Fruit fly (Drosophila melanogaster) whole organism, embryonic: ENCODE measurements around the gene CG14020.

Experiments used
- ATbp ChIP-seq: fragments of 200-800 bp; sonication (Bioruptor generic); optimal IDR thresholded peaks from 2 replicates; lab custom pipeline; 2017; ENCODE audit warnings: missing biosample characterization, mild to moderate bottlenecking, missing genetic modification characterization, missing genetic modification reagents
- CG10147 ChIP-seq: fragments of 200-800 bp; sonication (Bioruptor generic); optimal IDR thresholded peaks from 2 replicates; lab custom pipeline; 2019; ENCODE audit warnings: missing biosample characterization, mild to moderate bottlenecking, missing genetic modification characterization, moderate library complexity
- CG10209 ChIP-seq: fragments of 200-800 bp; sonication (Bioruptor generic); optimal IDR thresholded peaks from 3 replicates; lab custom pipeline; 2017; ENCODE audit warnings: missing biosample characterization, mild to moderate bottlenecking, missing genetic modification characterization, missing genetic modification reagents
- CG11456 ChIP-seq: fragments of 200-800 bp; sonication (Bioruptor generic); IDR thresholded peaks from 3 replicates; pipeline ENCODE4 v1.3.6; 2022; ENCODE audit warnings: missing biosample characterization, missing genetic modification characterization
- CG11696 ChIP-seq: fragments of 200-800 bp; sonication (Bioruptor generic); IDR thresholded peaks from 2 replicates; pipeline ENCODE4 v1.3.6; 2022; ENCODE audit warnings: missing biosample characterization, missing genetic modification characterization
- CG12219 ChIP-seq: fragments of 200-800 bp; sonication (Bioruptor generic); optimal IDR thresholded peaks from 3 replicates; lab custom pipeline; 2018; ENCODE audit warnings: missing biosample characterization, mild to moderate bottlenecking, missing genetic modification characterization
- CG13424 ChIP-seq: fragments of 200-800 bp; sonication (Bioruptor generic); optimal IDR thresholded peaks from 2 replicates; lab custom pipeline; 2019; ENCODE audit warnings: missing biosample characterization, mild to moderate bottlenecking, missing genetic modification characterization, moderate library complexity
- CG15011 ChIP-seq: fragments of 200-800 bp; sonication (Bioruptor generic); optimal IDR thresholded peaks from 3 replicates; lab custom pipeline; 2018; ENCODE audit warnings: missing biosample characterization, mild to moderate bottlenecking, missing genetic modification characterization
- CG16863 ChIP-seq: fragments of 200-800 bp; sonication (Bioruptor generic); optimal IDR thresholded peaks from 3 replicates; lab custom pipeline; 2016; ENCODE audit warnings: missing biosample characterization, missing genetic modification characterization
- CG4730 ChIP-seq: fragments of 200-800 bp; sonication (Bioruptor generic); IDR thresholded peaks from 2 replicates; pipeline ENCODE4 v1.3.6; 2022; ENCODE audit warnings: missing biosample characterization, missing genetic modification characterization
- CG6175 ChIP-seq: fragments of 200-800 bp; sonication (Bioruptor generic); IDR thresholded peaks from 3 replicates; pipeline ENCODE4 v1.3.6; 2022; ENCODE audit warnings: missing biosample characterization, missing genetic modification characterization
- CG6272 ChIP-seq: fragments of 200-800 bp; sonication (Bioruptor generic); IDR thresholded peaks from 2 replicates; pipeline ENCODE4 v1.3.6; 2022; ENCODE audit warnings: missing biosample characterization, missing genetic modification characterization
- CG6689 ChIP-seq: fragments of 200-800 bp; sonication (Bioruptor generic); IDR thresholded peaks from 2 replicates; pipeline ENCODE4 v1.3.6; 2022; ENCODE audit warnings: missing biosample characterization, missing genetic modification characterization
- CG6791 ChIP-seq: fragments of 200-800 bp; sonication (Bioruptor generic); IDR thresholded peaks from 3 replicates; pipeline ENCODE4 v1.3.6; 2022; ENCODE audit warnings: missing biosample characterization, missing genetic modification characterization; ENCODE audit not compliant: partially characterized antibody
- CG7357 ChIP-seq: fragments of 200-800 bp; sonication (Bioruptor generic); IDR thresholded peaks from 3 replicates; pipeline ENCODE4 v1.3.6; 2022; ENCODE audit warnings: missing biosample characterization, missing genetic modification characterization
- CG9609 ChIP-seq: fragments of 200-800 bp; sonication (Bioruptor generic); optimal IDR thresholded peaks from 3 replicates; lab custom pipeline; 2016; ENCODE audit warnings: missing biosample characterization, missing genetic modification characterization
- CTCF ChIP-seq: fragments of 200-800 bp; sonication (Bioruptor generic); optimal IDR thresholded peaks from 2 replicates; lab custom pipeline; 2017; ENCODE audit warnings: missing biosample characterization, mild to moderate bottlenecking, missing genetic modification characterization, moderate library complexity
- CrebB ChIP-seq: fragments of 200-800 bp; sonication (Bioruptor generic); optimal IDR thresholded peaks from 3 replicates; lab custom pipeline; 2018; ENCODE audit warnings: missing biosample characterization, mild to moderate bottlenecking, missing genetic modification characterization
- Dad ChIP-seq: fragments of 200-800 bp; sonication (Bioruptor generic); optimal IDR thresholded peaks from 3 replicates; lab custom pipeline; 2016; ENCODE audit warnings: missing biosample characterization, missing genetic modification characterization
- Doc3 ChIP-seq: fragments of 200-800 bp; sonication (Bioruptor generic); IDR thresholded peaks from 3 replicates; pipeline ENCODE4 v1.3.6; 2022; ENCODE audit warnings: missing biosample characterization, missing genetic modification characterization; ENCODE audit not compliant: partially characterized antibody
- Elba2 ChIP-seq: fragments of 200-800 bp; sonication (Bioruptor generic); optimal IDR thresholded peaks from 3 replicates; lab custom pipeline; 2016; ENCODE audit warnings: missing biosample characterization, missing genetic modification characterization
- HLHmδ ChIP-seq: fragments of 200-800 bp; sonication (Bioruptor generic); optimal IDR thresholded peaks from 2 replicates; lab custom pipeline; 2018; ENCODE audit warnings: missing biosample characterization, mild to moderate bottlenecking, missing genetic modification characterization, moderate library complexity
- Hand ChIP-seq: fragments of 200-800 bp; sonication (Bioruptor generic); optimal IDR thresholded peaks from 2 replicates; lab custom pipeline; 2017; ENCODE audit warnings: mild to moderate bottlenecking, missing biosample characterization, missing genetic modification reagents, missing genetic modification characterization
- Hr51 ChIP-seq, 2 experiments: fragments of 200-800 bp; sonication (Bioruptor generic); optimal IDR thresholded peaks; 2 replicates in 1 of 2; 3 replicates in 1 of 2; lab custom pipeline; 2016 to 2018; ENCODE audit warnings: missing biosample characterization in 2 of 2, missing genetic modification characterization in 2 of 2, mild to moderate bottlenecking in 1 of 2, moderate library complexity in 1 of 2
- Nf-YC ChIP-seq: fragments of 200-800 bp; optimal IDR thresholded peaks from 3 replicates; lab custom pipeline; 2019; ENCODE audit warnings: missing biosample characterization, mild to moderate bottlenecking, missing genetic modification characterization, moderate library complexity
- PHDP ChIP-seq: fragments of 200-800 bp; sonication (Bioruptor generic); optimal IDR thresholded peaks from 3 replicates; lab custom pipeline; 2018; ENCODE audit warnings: missing biosample characterization, mild to moderate bottlenecking, missing genetic modification characterization, moderate library complexity
- Ptx1 ChIP-seq: fragments of 200-800 bp; sonication (Bioruptor generic); IDR thresholded peaks from 2 replicates; pipeline ENCODE4 v1.3.6; 2022; ENCODE audit warnings: missing biosample characterization, missing genetic modification characterization
- Rx ChIP-seq: fragments of 200-800 bp; sonication (Bioruptor generic); IDR thresholded peaks from 2 replicates; pipeline ENCODE4 v1.3.6; 2022; ENCODE audit warnings: missing biosample characterization, missing genetic modification characterization
- ab ChIP-seq: fragments of 200-800 bp; sonication (Bioruptor generic); optimal IDR thresholded peaks from 2 replicates; lab custom pipeline; 2016; ENCODE audit warnings: missing biosample characterization, missing genetic modification characterization
- al ChIP-seq: fragments of 200-800 bp; sonication (Bioruptor generic); IDR thresholded peaks from 2 replicates; pipeline ENCODE4 v1.3.6; 2022; ENCODE audit warnings: missing biosample characterization, missing genetic modification characterization
- bigmax ChIP-seq: fragments of 200-800 bp; sonication (Bioruptor generic); optimal IDR thresholded peaks from 2 replicates; lab custom pipeline; 2018; ENCODE audit warnings: missing biosample characterization, mild to moderate bottlenecking, missing genetic modification characterization
- chinmo ChIP-seq: fragments of 200-800 bp; sonication (Bioruptor generic); IDR thresholded peaks from 4 replicates; pipeline ENCODE4 v1.3.6; 2022; ENCODE audit warnings: missing biosample characterization, missing genetic modification characterization; ENCODE audit not compliant: partially characterized antibody
- croc ChIP-seq: fragments of 200-800 bp; sonication (Bioruptor generic); conservative IDR thresholded peaks from 3 replicates; pipeline ENCODE4 v1.3.6; 2022; ENCODE audit warnings: missing biosample characterization, missing genetic modification characterization
- crp ChIP-seq, 2 experiments: fragments of 200-800 bp; sonication (Bioruptor generic); optimal IDR thresholded peaks; 2 replicates in 1 of 2; 3 replicates in 1 of 2; lab custom pipeline; 2017; ENCODE audit warnings: missing biosample characterization in 2 of 2, missing genetic modification characterization in 2 of 2, mild to moderate bottlenecking in 1 of 2, moderate library complexity in 1 of 2
- ems ChIP-seq: fragments of 200-800 bp; sonication (Bioruptor generic); optimal IDR thresholded peaks from 3 replicates; lab custom pipeline; 2016; ENCODE audit warnings: missing biosample characterization, missing genetic modification characterization
- fd64A ChIP-seq: fragments of 200-800 bp; sonication (Bioruptor generic); optimal IDR thresholded peaks from 3 replicates; lab custom pipeline; 2018; ENCODE audit warnings: missing biosample characterization, mild to moderate bottlenecking, missing genetic modification characterization
- gcm ChIP-seq: fragments of 200-800 bp; sonication (Bioruptor generic); optimal IDR thresholded peaks from 2 replicates; lab custom pipeline; 2019; ENCODE audit warnings: missing biosample characterization, mild to moderate bottlenecking, missing genetic modification characterization, moderate library complexity
- gcm2 ChIP-seq: fragments of 200-800 bp; sonication (Bioruptor generic); optimal IDR thresholded peaks from 2 replicates; lab custom pipeline; 2016; ENCODE audit warnings: missing biosample characterization, missing genetic modification characterization
- grau ChIP-seq: fragments of 200-800 bp; optimal IDR thresholded peaks from 3 replicates; lab custom pipeline; 2019; ENCODE audit warnings: missing biosample characterization, mild to moderate bottlenecking, missing genetic modification characterization, moderate library complexity
- knrl ChIP-seq: fragments of 200-800 bp; sonication (Bioruptor generic); IDR thresholded peaks from 3 replicates; pipeline ENCODE4 v1.3.6; 2022; ENCODE audit warnings: missing biosample characterization, missing genetic modification characterization; ENCODE audit not compliant: partially characterized antibody
- lmd ChIP-seq: fragments of 200-800 bp; sonication (Bioruptor generic); IDR thresholded peaks from 2 replicates; pipeline ENCODE4 v1.3.6; 2022; ENCODE audit warnings: missing biosample characterization, missing genetic modification characterization
- lola ChIP-seq, 3 experiments: fragments of >200 bp in 2 of 3; fragments of 200-800 bp in 1 of 3; sonication (Bioruptor generic) in 1 of 3; optimal IDR thresholded peaks; 2 replicates each; lab custom pipeline; 2017 to 2019; ENCODE audit warnings: missing biosample characterization in 3 of 3, missing genetic modification characterization in 3 of 3, mild to moderate bottlenecking in 1 of 3, moderate library complexity in 1 of 3
- nerfin-1 ChIP-seq: fragments of 200-800 bp; sonication (Bioruptor generic); optimal IDR thresholded peaks from 3 replicates; lab custom pipeline; 2019; ENCODE audit warnings: missing biosample characterization, mild to moderate bottlenecking, missing genetic modification characterization, moderate library complexity
- oc ChIP-seq: fragments of 200-800 bp; sonication (Bioruptor generic); optimal IDR thresholded peaks from 2 replicates; lab custom pipeline; 2018; ENCODE audit warnings: missing biosample characterization, mild to moderate bottlenecking, missing genetic modification characterization, moderate library complexity
- pho ChIP-seq: fragments of 200-800 bp; sonication (Bioruptor generic); optimal IDR thresholded peaks from 2 replicates; lab custom pipeline; 2016; ENCODE audit warnings: missing biosample characterization, missing genetic modification characterization
- pita ChIP-seq: fragments of 200-800 bp; sonication (Bioruptor generic); optimal IDR thresholded peaks from 2 replicates; lab custom pipeline; 2017; ENCODE audit warnings: missing biosample characterization, mild to moderate bottlenecking, missing genetic modification characterization
- prd ChIP-seq, 3 experiments: fragments of >200 bp in 2 of 3; fragments of 200-800 bp in 1 of 3; sonication (Bioruptor generic) in 1 of 3; optimal IDR thresholded peaks in 2 of 3; IDR thresholded peaks in 1 of 3; 2 replicates in 2 of 3; 3 replicates in 1 of 3; pipeline versions ENCODE4 v1.3.6 to Lab custom; 2017 to 2022; ENCODE audit warnings: missing biosample characterization in 1 of 3, missing genetic modification characterization in 1 of 3
- run ChIP-seq: fragments of 200-800 bp; sonication (Bioruptor generic); optimal IDR thresholded peaks from 3 replicates; lab custom pipeline; 2018; ENCODE audit warnings: missing biosample characterization, mild to moderate bottlenecking, missing genetic modification characterization
- sens-2 ChIP-seq: fragments of 200-800 bp; sonication (Bioruptor generic); IDR thresholded peaks from 2 replicates; pipeline ENCODE4 v1.3.6; 2022; ENCODE audit warnings: missing biosample characterization, missing genetic modification characterization
- ttk ChIP-seq: fragments of 200-800 bp; sonication (Bioruptor generic); IDR thresholded peaks from 2 replicates; pipeline ENCODE4 v2.1.2; 2022; ENCODE audit warnings: missing biosample characterization, missing genetic modification characterization
- tx ChIP-seq: fragments of 200-800 bp; sonication (Bioruptor generic); optimal IDR thresholded peaks from 2 replicates; lab custom pipeline; 2016; ENCODE audit warnings: missing biosample characterization, missing genetic modification characterization

The CG14020 gene

dm6 chr2L:5547288-5547777 lies 29.8 kb downstream of the CG14020 start (continued):
- TF ChIP-seq CG13424 (tag; lab: Kevin White, UChicago) = no peak
- TF ChIP-seq ab (GFP tag; lab: Kevin White, UChicago) = no peak
- no peak for TF ChIP-seq CG16863 (GFP tag; lab: Kevin White, UChicago)
- no peak for TF ChIP-seq CG7357
- TF ChIP-seq CG10147 (GFP tag; lab: Kevin White, UChicago) = no peak
- TF ChIP-seq prd (optimal IDR thresholded peaks at IDR 0.05; lab: Kevin White, UChicago) = no peak
- TF ChIP-seq prd (GFP tag; IDR thresholded peaks at IDR 0.05; lab: Robert Waterston, UW) = no peak
- TF ChIP-seq CG9609 (GFP tag; lab: Kevin White, UChicago) = no peak
- no peak for TF ChIP-seq Ptx1 (GFP tag; lab: Robert Waterston, UW)
- TF ChIP-seq ems (GFP tag; lab: Kevin White, UChicago) = no peak
- no peak for TF ChIP-seq CG15011
- no peak for TF ChIP-seq chinmo (GFP tag; lab: Robert Waterston, UW)
- peak; percentile 39 for TF ChIP-seq CG12219
- TF ChIP-seq croc = no peak
- TF ChIP-seq Hand = no peak
- TF ChIP-seq CG10209 = no peak
- TF ChIP-seq fd64A (GFP tag; lab: Kevin White, UChicago) = no peak
- no peak for TF ChIP-seq CG6689 (GFP tag; lab: Robert Waterston, UW)
- no peak for TF ChIP-seq CG11696 (GFP tag; lab: Robert Waterston, UW)
- peak; percentile 33 for TF ChIP-seq nerfin-1 (tag; lab: Kevin White, UChicago)
- TF ChIP-seq grau (tag; lab: Kevin White, UChicago) = no peak
- TF ChIP-seq run (tag; lab: Kevin White, UChicago) = no peak
- peak; percentile 57 for TF ChIP-seq CrebB (tag; lab: Kevin White, UChicago)
- TF ChIP-seq ATbp = peak; percentile 30
- TF ChIP-seq HLHmδ (GFP tag; lab: Kevin White, UChicago) = no peak
- TF ChIP-seq gcm (GFP tag; lab: Kevin White, UChicago) = no peak
- no peak for TF ChIP-seq pita (GFP tag; lab: Kevin White, UChicago)
- TF ChIP-seq CG6272 (GFP tag; lab: Robert Waterston, UW) = no peak
- TF ChIP-seq Nf-YC (tag; lab: Kevin White, UChicago) = no peak
- TF ChIP-seq PHDP (tag; lab: Kevin White, UChicago) = no peak
- TF ChIP-seq lola (GFP tag; optimal IDR thresholded peaks at IDR 0.05; lab: Kevin White, UChicago) = no peak
- TF ChIP-seq CG6791 (GFP tag; lab: Robert Waterston, UW) = no peak
- TF ChIP-seq crp (GFP tag; optimal IDR thresholded peaks at IDR 0.05; lab: Kevin White, UChicago) = peak in 1 of 2 experiments; percentile 20
- no peak for TF ChIP-seq knrl (GFP tag; lab: Robert Waterston, UW)
- TF ChIP-seq lmd (GFP tag; lab: Robert Waterston, UW) = no peak
- no peak for TF ChIP-seq tx (GFP tag; lab: Kevin White, UChicago)
- no peak for TF ChIP-seq bigmax
- TF ChIP-seq Rx = no peak
- no peak for TF ChIP-seq CG6175 (GFP tag; lab: Robert Waterston, UW)
- no peak for TF ChIP-seq CG11456
- TF ChIP-seq CG4730 = no peak
- no peak for TF ChIP-seq gcm2
- TF ChIP-seq oc (tag; lab: Kevin White, UChicago) = no peak
- no peak for TF ChIP-seq sens-2 (GFP tag; lab: Robert Waterston, UW)
- no peak for TF ChIP-seq al (GFP tag; lab: Robert Waterston, UW)
- no peak for TF ChIP-seq pho (GFP tag; lab: Kevin White, UChicago)
- no peak for TF ChIP-seq Elba2
- TF ChIP-seq Hr51 (GFP tag; optimal IDR thresholded peaks at IDR 0.05; lab: Kevin White, UChicago) = no peak
- no peak for TF ChIP-seq Dad
- peak; percentile 2 for TF ChIP-seq CTCF (GFP tag; lab: Kevin White, UChicago)
- no peak for TF ChIP-seq Doc3
- TF ChIP-seq ttk (GFP tag; lab: Robert Waterston, UW) = no peak
